Worm (Caenorhabditis elegans) whole organism, L2 larva: ENCODE results near the gene nucl-1.
A peak's percentile ranks its signal among the peaks of the same experiment; 100 is the strongest.

Experiments
- ama-1 ChIP-seq: fragments of 150-350 bp; optimal IDR thresholded peaks from 2 replicates; lab custom pipeline; 2018; ENCODE audit warnings: inconsistent platforms
- blmp-1 ChIP-seq: sonication (generic microtip); optimal IDR thresholded peaks from 2 replicates; lab custom pipeline; 2017; ENCODE audit warnings: missing genetic modification characterization, mild to moderate bottlenecking, missing compliant biosample characterization, antibody characterized with exemption, moderate library complexity; ENCODE audit not compliant: insufficient read depth
- crh-2 ChIP-seq: sonication (generic microtip); optimal IDR thresholded peaks from 2 replicates; lab custom pipeline; 2017; ENCODE audit warnings: missing biosample characterization, missing genetic modification characterization
- lin-39 ChIP-seq: fragments of 150-350 bp; optimal IDR thresholded peaks from 2 replicates; lab custom pipeline; 2014; ENCODE audit warnings: missing biosample characterization, missing genetic modification reagents, missing genetic modification characterization
- mdl-1 ChIP-seq, 2 experiments: fragments of 150-350 bp in 1 of 2; sonication (generic microtip) in 1 of 2; optimal IDR thresholded peaks; 2 replicates each; lab custom pipeline; 2017; ENCODE audit warnings: missing biosample characterization in 2 of 2, missing genetic modification characterization in 2 of 2
- nhr-12 ChIP-seq: fragments of 150-350 bp; optimal IDR thresholded peaks from 2 replicates; lab custom pipeline; 2014; ENCODE audit warnings: missing biosample characterization, missing genetic modification characterization
- nhr-23 ChIP-seq: fragments of 150-350 bp; optimal IDR thresholded peaks from 2 replicates; lab custom pipeline; 2014; ENCODE audit warnings: missing biosample characterization, missing genetic modification reagents, missing genetic modification characterization
- sma-9 ChIP-seq, 2 experiments: fragments of 150-350 bp in 1 of 2; sonication (generic microtip) in 1 of 2; optimal IDR thresholded peaks; 2 replicates each; lab custom pipeline; 2014 to 2016; ENCODE audit warnings: missing genetic modification characterization in 2 of 2, mild to moderate bottlenecking in 1 of 2, missing biosample characterization in 1 of 2, missing compliant biosample characterization in 1 of 2, missing genetic modification reagents in 1 of 2, moderate library complexity in 1 of 2
- snpc-4 ChIP-seq: fragments of 150-350 bp; optimal IDR thresholded peaks from 2 replicates; lab custom pipeline; 2014; ENCODE audit warnings: missing biosample characterization, missing genetic modification characterization
- unc-39 ChIP-seq: fragments of 150-350 bp; optimal IDR thresholded peaks from 2 replicates; lab custom pipeline; 2014; ENCODE audit warnings: missing biosample characterization, missing genetic modification characterization
- unc-62 ChIP-seq: fragments of 150-350 bp; optimal IDR thresholded peaks from 2 replicates; lab custom pipeline; 2014; ENCODE audit warnings: missing biosample characterization, missing genetic modification reagents, missing genetic modification characterization
- zag-1 ChIP-seq: fragments of 150-350 bp; optimal IDR thresholded peaks from 2 replicates; lab custom pipeline; 2014; ENCODE audit warnings: missing biosample characterization, missing genetic modification characterization

ce11 chrIV:8302648-8303161, 13.4 kb upstream of the nucl-1 start:
- TF ChIP-seq mdl-1 (tag; optimal IDR thresholded peaks at IDR 0.05; lab: Kevin White, UChicago), result no peak
- no peak for TF ChIP-seq zag-1
- no peak for TF ChIP-seq nhr-23 (tag; lab: Kevin White, UChicago)
- TF ChIP-seq blmp-1 (tag; lab: Kevin White, UChicago), result peak; percentile 62
- no peak for TF ChIP-seq unc-62 (GFP tag; lab: Kevin White, UChicago)
- no peak for TF ChIP-seq sma-9 (GFP tag; optimal IDR thresholded peaks at IDR 0.05; lab: Kevin White, UChicago)
- no peak for TF ChIP-seq sma-9 (tag; optimal IDR thresholded peaks at IDR 0.05; lab: Kevin White, UChicago)
- TF ChIP-seq nhr-12, result no peak
- TF ChIP-seq snpc-4, result no peak
- no peak for TF ChIP-seq lin-39 (tag; lab: Kevin White, UChicago)
- no peak for TF ChIP-seq crh-2
- TF ChIP-seq ama-1 (lab: Kevin White, UChicago), result no peak
- TF ChIP-seq unc-39, result no peak
